Fruit fly (Drosophila melanogaster) whole organism, embryonic: Measurements from ENCODE around the gene CG14625.

Experiments used
- ATbp ChIP-seq: fragments of 200-800 bp; sonication (Bioruptor generic); optimal IDR thresholded peaks from 2 replicates; lab custom pipeline; 2017; ENCODE audit warnings: missing biosample characterization, mild to moderate bottlenecking, missing genetic modification characterization, missing genetic modification reagents
- Ada2b ChIP-seq: fragments of 200-800 bp; sonication (Bioruptor generic); IDR thresholded peaks from 2 replicates; pipeline ENCODE4 v1.3.6; 2022; ENCODE audit warnings: missing biosample characterization, missing genetic modification characterization
- Blimp-1 ChIP-seq: fragments of 200-800 bp; sonication (Bioruptor generic); optimal IDR thresholded peaks from 3 replicates; lab custom pipeline; 2018; ENCODE audit warnings: missing biosample characterization, missing genetic modification characterization, mild to moderate bottlenecking, moderate library complexity, missing genetic modification reagents
- CG10959 ChIP-seq: fragments of 200-800 bp; sonication (Bioruptor generic); IDR thresholded peaks from 2 replicates; pipeline ENCODE4 v1.3.6; 2022; ENCODE audit warnings: missing biosample characterization, missing genetic modification characterization
- CG10979 ChIP-seq: fragments of 200-800 bp; sonication (Bioruptor generic); optimal IDR thresholded peaks from 2 replicates; lab custom pipeline; 2018; ENCODE audit warnings: missing biosample characterization, mild to moderate bottlenecking, missing genetic modification characterization, moderate library complexity
- CG12104 ChIP-seq: fragments of 200-800 bp; sonication (Bioruptor generic); optimal IDR thresholded peaks from 3 replicates; lab custom pipeline; 2016; ENCODE audit warnings: missing biosample characterization, missing genetic modification characterization
- CG12942 ChIP-seq: fragments of 200-800 bp; sonication (Bioruptor generic); optimal IDR thresholded peaks from 3 replicates; lab custom pipeline; 2016; ENCODE audit warnings: missing biosample characterization, missing genetic modification characterization
- CG13424 ChIP-seq: fragments of 200-800 bp; sonication (Bioruptor generic); optimal IDR thresholded peaks from 2 replicates; lab custom pipeline; 2019; ENCODE audit warnings: missing biosample characterization, mild to moderate bottlenecking, missing genetic modification characterization, moderate library complexity
- CG14710 ChIP-seq: fragments of 200-800 bp; sonication (Bioruptor generic); optimal IDR thresholded peaks from 3 replicates; lab custom pipeline; 2019; ENCODE audit warnings: missing biosample characterization, mild to moderate bottlenecking, missing genetic modification characterization, moderate library complexity
- CG17612 ChIP-seq: fragments of 200-800 bp; sonication (Bioruptor generic); IDR thresholded peaks from 2 replicates; pipeline ENCODE4 v1.3.6; 2022; ENCODE audit warnings: missing biosample characterization, missing genetic modification characterization
- CG18262 ChIP-seq: fragments of 200-800 bp; optimal IDR thresholded peaks from 3 replicates; lab custom pipeline; 2019; ENCODE audit warnings: missing biosample characterization, mild to moderate bottlenecking, missing genetic modification characterization, moderate library complexity
- CG2712 ChIP-seq: fragments of 200-800 bp; optimal IDR thresholded peaks from 3 replicates; lab custom pipeline; 2019; ENCODE audit warnings: missing biosample characterization, mild to moderate bottlenecking, missing genetic modification characterization, moderate library complexity
- CG31388 ChIP-seq: fragments of 200-800 bp; sonication (Bioruptor generic); optimal IDR thresholded peaks from 2 replicates; lab custom pipeline; 2016; ENCODE audit warnings: missing biosample characterization, missing genetic modification characterization
- CG32772 ChIP-seq: fragments of 200-800 bp; sonication (Bioruptor generic); IDR thresholded peaks from 2 replicates; pipeline ENCODE4 v1.3.6; 2022; ENCODE audit warnings: missing biosample characterization, missing genetic modification characterization
- CG3407 ChIP-seq: fragments of 200-800 bp; sonication (Bioruptor generic); optimal IDR thresholded peaks from 2 replicates; lab custom pipeline; 2018; ENCODE audit warnings: missing biosample characterization, mild to moderate bottlenecking, missing genetic modification characterization
- CG3995 ChIP-seq: fragments of 200-800 bp; sonication (Bioruptor generic); optimal IDR thresholded peaks from 3 replicates; lab custom pipeline; 2016; ENCODE audit warnings: missing biosample characterization, missing genetic modification characterization
- CG6854 ChIP-seq: fragments of 200-800 bp; sonication (Bioruptor generic); optimal IDR thresholded peaks from 3 replicates; lab custom pipeline; 2017; ENCODE audit warnings: missing biosample characterization, mild to moderate bottlenecking, missing genetic modification characterization
- CG8359 ChIP-seq: fragments of 200-800 bp; sonication (Bioruptor generic); optimal IDR thresholded peaks from 2 replicates; lab custom pipeline; 2017; ENCODE audit warnings: missing biosample characterization, mild to moderate bottlenecking, missing genetic modification characterization, borderline replicate concordance
- CkIIα-i1 ChIP-seq: fragments of 200-800 bp; sonication (Bioruptor generic); IDR thresholded peaks from 2 replicates; pipeline ENCODE4 v1.3.6; 2022; ENCODE audit warnings: missing biosample characterization, missing genetic modification characterization
- D19A ChIP-seq: fragments of 200-800 bp; optimal IDR thresholded peaks from 3 replicates; lab custom pipeline; 2019; ENCODE audit warnings: missing biosample characterization, mild to moderate bottlenecking, missing genetic modification characterization, moderate library complexity
- Drgx ChIP-seq: fragments of 200-800 bp; sonication (Bioruptor generic); IDR thresholded peaks from 2 replicates; pipeline ENCODE4 v1.3.6; 2022; ENCODE audit warnings: missing biosample characterization, missing genetic modification characterization
- Gsc ChIP-seq: fragments of 200-800 bp; sonication (Bioruptor generic); IDR thresholded peaks from 2 replicates; pipeline ENCODE4 v1.3.6; 2022; ENCODE audit warnings: missing biosample characterization, missing genetic modification characterization
- Kr ChIP-seq: fragments of 200-800 bp; sonication (Bioruptor generic); optimal IDR thresholded peaks from 2 replicates; lab custom pipeline; 2017; ENCODE audit warnings: missing biosample characterization, mild to moderate bottlenecking, missing genetic modification characterization
- Med ChIP-seq: fragments of 200-800 bp; sonication (Bioruptor generic); peaks from one replicate; lab custom pipeline; 2016; ENCODE audit warnings: missing biosample characterization, missing genetic modification characterization, mild to moderate bottlenecking, inconsistent platforms, moderate library complexity
- Mes4 ChIP-seq: fragments of 200-800 bp; sonication (Bioruptor generic); optimal IDR thresholded peaks from 2 replicates; lab custom pipeline; 2016; ENCODE audit warnings: missing biosample characterization, missing genetic modification characterization
- Ptx1 ChIP-seq: fragments of 200-800 bp; sonication (Bioruptor generic); IDR thresholded peaks from 2 replicates; pipeline ENCODE4 v1.3.6; 2022; ENCODE audit warnings: missing biosample characterization, missing genetic modification characterization
- Ssrp ChIP-seq: fragments of 200-800 bp; sonication (Bioruptor generic); optimal IDR thresholded peaks from 2 replicates; lab custom pipeline; 2018; ENCODE audit warnings: missing biosample characterization, mild to moderate bottlenecking, missing genetic modification characterization, moderate library complexity
- Xrp1 ChIP-seq: fragments of 200-800 bp; sonication (Bioruptor generic); IDR thresholded peaks from 2 replicates; pipeline ENCODE4 v1.3.6; 2022; ENCODE audit warnings: missing biosample characterization, missing genetic modification characterization
- al ChIP-seq: fragments of 200-800 bp; sonication (Bioruptor generic); IDR thresholded peaks from 2 replicates; pipeline ENCODE4 v1.3.6; 2022; ENCODE audit warnings: missing biosample characterization, missing genetic modification characterization
- bsh ChIP-seq, 2 experiments: fragments of 200-800 bp; sonication (Bioruptor generic); optimal IDR thresholded peaks; 2 replicates each; lab custom pipeline; 2017 to 2018; ENCODE audit warnings: mild to moderate bottlenecking in 2 of 2, missing biosample characterization in 2 of 2, missing genetic modification characterization in 2 of 2, moderate library complexity in 1 of 2
- cg ChIP-seq: fragments of 200-800 bp; sonication (Bioruptor generic); optimal IDR thresholded peaks from 3 replicates; lab custom pipeline; 2019; ENCODE audit warnings: missing biosample characterization, mild to moderate bottlenecking, missing genetic modification characterization, moderate library complexity
- ci ChIP-seq: fragments of 200-800 bp; sonication (Bioruptor generic); IDR thresholded peaks from 3 replicates; pipeline ENCODE4 v1.3.6; 2022; ENCODE audit warnings: missing biosample characterization, missing genetic modification characterization
- dmrt11E ChIP-seq: fragments of 200-800 bp; sonication (Bioruptor generic); optimal IDR thresholded peaks from 3 replicates; lab custom pipeline; 2018; ENCODE audit warnings: missing biosample characterization, mild to moderate bottlenecking, missing genetic modification characterization, moderate library complexity
- en ChIP-seq: fragments of 200-800 bp; sonication (Bioruptor generic); optimal IDR thresholded peaks from 2 replicates; lab custom pipeline; 2016; ENCODE audit warnings: missing biosample characterization, missing genetic modification characterization
- eyg ChIP-seq: fragments of 200-800 bp; sonication (Bioruptor generic); optimal IDR thresholded peaks from 3 replicates; lab custom pipeline; 2016; ENCODE audit warnings: missing biosample characterization, missing genetic modification characterization
- inv ChIP-seq: fragments of 200-800 bp; sonication (Bioruptor generic); IDR thresholded peaks from 2 replicates; pipeline ENCODE4 v1.3.6; 2022; ENCODE audit warnings: missing biosample characterization, missing genetic modification characterization; ENCODE audit not compliant: partially characterized antibody
- otp ChIP-seq: fragments of 200-800 bp; sonication (Bioruptor generic); IDR thresholded peaks from 3 replicates; pipeline ENCODE4, ENCODE4 v1.3.6; 2022; ENCODE audit warnings: missing biosample characterization, missing genetic modification characterization
- prd ChIP-seq, 3 experiments: fragments of >200 bp in 2 of 3; fragments of 200-800 bp in 1 of 3; sonication (Bioruptor generic) in 1 of 3; optimal IDR thresholded peaks in 2 of 3; IDR thresholded peaks in 1 of 3; 2 replicates in 2 of 3; 3 replicates in 1 of 3; pipeline versions ENCODE4 v1.3.6 to Lab custom; 2017 to 2022; ENCODE audit warnings: missing biosample characterization in 1 of 3, missing genetic modification characterization in 1 of 3
- row ChIP-seq: fragments of 200-800 bp; sonication (Bioruptor generic); IDR thresholded peaks from 3 replicates; pipeline ENCODE4 v1.3.6; 2022; ENCODE audit warnings: missing biosample characterization, missing genetic modification characterization
- run ChIP-seq: fragments of 200-800 bp; sonication (Bioruptor generic); optimal IDR thresholded peaks from 3 replicates; lab custom pipeline; 2018; ENCODE audit warnings: missing biosample characterization, mild to moderate bottlenecking, missing genetic modification characterization
- sens ChIP-seq: fragments of 200-800 bp; sonication (Bioruptor generic); peaks from one replicate; lab custom pipeline; 2016; ENCODE audit warnings: missing biosample characterization, missing genetic modification characterization
- seq ChIP-seq: fragments of 200-800 bp; sonication (Bioruptor generic); IDR thresholded peaks from 2 replicates; pipeline ENCODE4 v1.3.6; 2022; ENCODE audit warnings: missing biosample characterization, missing genetic modification characterization
- sisA ChIP-seq: fragments of 200-800 bp; sonication (Bioruptor generic); IDR thresholded peaks from 2 replicates; pipeline ENCODE4 v1.3.6; 2022; ENCODE audit warnings: missing biosample characterization, missing genetic modification characterization
- vfl ChIP-seq: fragments of 200-800 bp; sonication (Bioruptor generic); optimal IDR thresholded peaks from 2 replicates; lab custom pipeline; 2016; ENCODE audit warnings: missing biosample characterization, missing genetic modification characterization
- zen ChIP-seq: fragments of 200-800 bp; sonication (Bioruptor generic); optimal IDR thresholded peaks from 3 replicates; lab custom pipeline; 2018; ENCODE audit warnings: missing biosample characterization, mild to moderate bottlenecking, missing genetic modification characterization, moderate library complexity
- zfh2 ChIP-seq: fragments of 200-800 bp; sonication (Bioruptor generic); optimal IDR thresholded peaks from 2 replicates; lab custom pipeline; 2016; ENCODE audit warnings: missing biosample characterization, missing genetic modification characterization

The CG14625 gene

DNA sequence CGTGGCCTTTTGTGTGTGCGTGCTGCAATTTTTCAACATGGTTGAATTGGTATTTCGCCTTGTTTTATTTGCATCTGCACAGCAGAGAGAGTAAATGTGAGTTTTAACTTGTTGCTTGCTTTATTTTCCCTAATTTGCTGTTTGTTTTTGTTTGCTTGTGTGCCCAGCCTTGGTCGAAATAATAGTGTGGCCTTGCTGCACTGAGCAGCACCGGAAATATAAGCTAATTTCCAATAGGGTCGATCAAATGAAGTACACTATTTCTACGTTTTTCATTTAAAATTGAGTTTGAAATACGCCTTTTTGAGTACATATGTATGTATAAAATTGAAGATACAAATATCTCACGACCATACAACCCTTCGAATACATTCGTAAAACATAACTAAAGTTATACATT, 17.3 kb downstream of the CG14625 start (continued):
- TF ChIP-seq CG10959 (GFP tag; lab: Robert Waterston, UW) (no peak), CG6854 (GFP tag; lab: Kevin White, UChicago) (no peak), CkIIα-i1 (GFP tag; lab: Robert Waterston, UW) (no peak), CG12942 (GFP tag; lab: Kevin White, UChicago) (no peak)
- TF ChIP-seq, all 482 proteins: peak for 6

DNA sequence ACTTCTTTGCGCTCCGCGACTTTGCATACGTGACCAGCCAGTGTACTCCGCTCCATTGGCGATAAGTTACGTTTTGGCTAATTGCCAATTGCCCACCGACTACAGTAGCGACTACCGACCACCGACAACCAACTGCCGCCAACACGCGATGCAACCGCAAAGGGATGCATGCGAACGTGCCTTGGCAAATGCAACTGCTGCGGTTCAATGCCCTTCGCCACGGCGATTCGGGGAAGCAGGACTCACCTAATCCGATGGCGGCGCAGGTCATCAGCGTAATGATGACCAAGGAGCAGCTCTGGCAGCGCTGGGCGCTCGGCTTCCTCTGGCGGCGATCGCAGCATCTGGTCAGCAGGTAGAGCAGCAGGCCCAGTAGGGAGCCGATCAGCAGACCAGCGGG, 26.5 kb downstream of the CG14625 start:
- TF ChIP-seq Med (GFP tag; lab: Kevin White, UChicago) (peak; percentile 63), seq (GFP tag; lab: Robert Waterston, UW) (no peak), CG17612 (GFP tag; lab: Robert Waterston, UW) (no peak), zen (peak; percentile 48), CG10979 (no peak), Ada2b (GFP tag; lab: Robert Waterston, UW) (no peak), CG14710 (no peak), inv (GFP tag; lab: Robert Waterston, UW) (no peak), en (no peak), Gsc (no peak), CG31388 (no peak), sisA (GFP tag; lab: Robert Waterston, UW) (no peak)

DNA sequence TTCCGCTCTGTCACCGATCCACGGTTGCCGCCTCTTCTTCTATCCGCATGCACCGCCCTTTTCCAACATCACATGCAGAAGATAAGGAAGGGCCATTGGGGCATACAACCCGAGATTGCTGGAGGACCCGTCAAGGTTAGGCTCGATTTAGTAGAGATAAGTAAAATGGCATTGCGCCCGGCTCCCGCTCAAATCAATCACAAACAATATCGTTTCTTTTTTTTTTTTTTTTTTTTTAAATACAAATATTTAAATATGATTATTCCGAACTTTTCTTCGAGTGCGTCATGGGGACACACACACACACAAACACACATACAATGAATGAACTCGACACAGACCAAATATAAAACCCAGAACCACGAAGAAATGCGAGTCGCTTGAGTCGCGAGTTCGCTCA, 29.8 kb downstream of the CG14625 start:
- TF ChIP-seq prd (optimal IDR thresholded peaks at IDR 0.05; lab: Kevin White, UChicago), result no peak
- TF ChIP-seq prd (GFP tag; IDR thresholded peaks at IDR 0.05; lab: Robert Waterston, UW), result peak; percentile 18; the same call in 1 of the 3 replicates
- TF ChIP-seq zfh2, result no peak
- no peak for TF ChIP-seq sisA (GFP tag; lab: Robert Waterston, UW)
- peak; percentile 53; the same call in 2 of the 3 replicates for TF ChIP-seq ci (GFP tag; lab: Robert Waterston, UW)
- peak; percentile 3 for TF ChIP-seq ATbp (GFP tag; lab: Kevin White, UChicago)
- TF ChIP-seq dmrt11E (tag; lab: Kevin White, UChicago), result peak; percentile 15
- TF ChIP-seq run (tag; lab: Kevin White, UChicago), result no peak
- TF ChIP-seq row (GFP tag; lab: Robert Waterston, UW), result peak; percentile 51; the same call in 2 of the 3 replicates
- peak; percentile 60 for TF ChIP-seq sens (GFP tag; lab: Kevin White, UChicago)
- peak; percentile 42 for TF ChIP-seq Med (GFP tag; lab: Kevin White, UChicago)
- no peak for TF ChIP-seq CG13424 (tag; lab: Kevin White, UChicago)
- 0 out of 2 replicates have a peak, but pooled peaks have one; percentile 23 for TF ChIP-seq CG32772
- TF ChIP-seq Kr, result no peak
- 0 out of 2 replicates have a peak, but pooled peaks have one; percentile 22 for TF ChIP-seq Ptx1 (GFP tag; lab: Robert Waterston, UW)
- peak; percentile 58 for TF ChIP-seq Xrp1 (GFP tag; lab: Robert Waterston, UW)
- no peak for TF ChIP-seq eyg (GFP tag; lab: Kevin White, UChicago)
- TF ChIP-seq bsh (GFP tag; optimal IDR thresholded peaks at IDR 0.05; lab: Kevin White, UChicago), result peak in 1 of 2 experiments; percentile 35
- TF ChIP-seq vfl (GFP tag; lab: Kevin White, UChicago), result no peak
- TF ChIP-seq CG3407 (GFP tag; lab: Kevin White, UChicago), result peak; percentile 10
- TF ChIP-seq CG12104, result no peak
- TF ChIP-seq CG2712 (tag; lab: Kevin White, UChicago), result peak; percentile 40
- peak; percentile 6 for TF ChIP-seq CG14710
- no peak for TF ChIP-seq CG8359 (GFP tag; lab: Kevin White, UChicago)
- no peak for TF ChIP-seq al (GFP tag; lab: Robert Waterston, UW)
- TF ChIP-seq Ssrp (tag; lab: Kevin White, UChicago), result peak; percentile 16
- peak; percentile 27 for TF ChIP-seq Blimp-1 (GFP tag; lab: Kevin White, UChicago)
- no peak for TF ChIP-seq Mes4 (GFP tag; lab: Kevin White, UChicago)
- peak; percentile 21 for TF ChIP-seq cg (GFP tag; lab: Kevin White, UChicago)
- peak; percentile 13; the same call in 1 of the 3 replicates for TF ChIP-seq otp (GFP tag; lab: Robert Waterston, UW)
- no peak for TF ChIP-seq CG3995 (GFP tag; lab: Kevin White, UChicago)
- TF ChIP-seq Drgx (GFP tag; lab: Robert Waterston, UW), result peak; percentile 18; the same call in 1 of the 2 replicates
- TF ChIP-seq D19A, result peak; percentile 2
- TF ChIP-seq CG18262 (tag; lab: Kevin White, UChicago), result peak; percentile 29
- TF ChIP-seq, all 482 proteins: peak for 21
